Fruit fly (Drosophila melanogaster): ENCODE data around the gene CG11537.
A peak's percentile ranks its signal among the peaks of the same experiment; 100 is the strongest.

Gene CG11537

dm6 chr3L:3149060-3149872, 6.0 kb upstream of the CG11537 start (continued):
- TF ChIP-seq CG14441 (GFP tag; IDR thresholded peaks at IDR 0.05) = peak; percentile 27; the same call in 1 of the 2 replicates
- TF ChIP-seq CG9932 (GFP tag; IDR thresholded peaks at IDR 0.05) = peak; percentile 13; the same call in 1 of the 2 replicates
- no peak for TF ChIP-seq MTF-1 (GFP tag; optimal IDR thresholded peaks at IDR 0.05; ENCODE audit: borderline replicate concordance)
- peak; percentile 73; the same call in 2 of the 3 replicates for TF ChIP-seq CG34422 (GFP tag; IDR thresholded peaks at IDR 0.05)
- peak; percentile 82 for TF ChIP-seq CG17385 (GFP tag; optimal IDR thresholded peaks at IDR 0.05)
- TF ChIP-seq Lim3 (GFP tag; IDR thresholded peaks at IDR 0.05) = no peak
- TF ChIP-seq Blimp-1 (GFP tag; optimal IDR thresholded peaks at IDR 0.05) = no peak
- TF ChIP-seq Pdp1 (GFP tag; optimal IDR thresholded peaks at IDR 0.05) = peak in 1 of 2 experiments; percentile 100
- TF ChIP-seq Dbx (GFP tag; IDR thresholded peaks at IDR 0.05) = peak; percentile 33; the same call in 1 of the 3 replicates
- TF ChIP-seq vvl (GFP tag; IDR thresholded peaks at IDR 0.05) = peak; percentile 33; the same call in 1 of the 2 replicates
- TF ChIP-seq caup (GFP tag; optimal IDR thresholded peaks at IDR 0.05; ENCODE audit: severe bottlenecking) = peak; percentile 8
- TF ChIP-seq CG16815 (GFP tag; optimal IDR thresholded peaks at IDR 0.05) = no peak
- no peak for TF ChIP-seq CG31365 (tag; optimal IDR thresholded peaks at IDR 0.05)
- TF ChIP-seq CG1603 (tag; optimal IDR thresholded peaks at IDR 0.05) = no peak
- TF ChIP-seq chinmo (GFP tag; IDR thresholded peaks at IDR 0.05; ENCODE audit: partially characterized antibody) = peak; percentile 69; the same call in 2 of the 4 replicates
- TF ChIP-seq unc-4 (GFP tag; IDR thresholded peaks at IDR 0.05; ENCODE audit: partially characterized antibody) = peak; percentile 42
- peak; percentile 98 for TF ChIP-seq ftz-f1 (GFP tag; optimal IDR thresholded peaks at IDR 0.05)
- no peak for TF ChIP-seq Bdp1 (GFP tag; optimal IDR thresholded peaks at IDR 0.05)
- TF ChIP-seq D19A (tag; optimal IDR thresholded peaks at IDR 0.05) = no peak
- 0 out of 3 replicates have a peak, but pooled peaks have one; percentile 37 for TF ChIP-seq Aef1 (GFP tag; IDR thresholded peaks at IDR 0.05)
- no peak for TF ChIP-seq Oli (tag; optimal IDR thresholded peaks at IDR 0.05)
- no peak for TF ChIP-seq crp (GFP tag; optimal IDR thresholded peaks at IDR 0.05)
- no peak for TF ChIP-seq corto (GFP tag; optimal IDR thresholded peaks at IDR 0.05)
- no peak for TF ChIP-seq ase (GFP tag; IDR thresholded peaks at IDR 0.05)
- TF ChIP-seq CG12391 (tag; optimal IDR thresholded peaks at IDR 0.05) = no peak
- TF ChIP-seq Antp (GFP tag; optimal IDR thresholded peaks at IDR 0.05) = no peak
- no peak for TF ChIP-seq wor (GFP tag; IDR thresholded peaks at IDR 0.05)
- TF ChIP-seq CG10959 (GFP tag; IDR thresholded peaks at IDR 0.05) = no peak
- TF ChIP-seq CG13287 (GFP tag; IDR thresholded peaks at IDR 0.05; ENCODE audit: partially characterized antibody) = peak; percentile 46; the same call in 1 of the 2 replicates
- TF ChIP-seq so (GFP tag; IDR thresholded peaks at IDR 0.05) = peak; percentile 65; the same call in 2 of the 3 replicates
- no peak for TF ChIP-seq CG3407 (GFP tag; optimal IDR thresholded peaks at IDR 0.05)
- TF ChIP-seq CG17568 (GFP tag; optimal IDR thresholded peaks at IDR 0.05) = no peak
- TF ChIP-seq gro (GFP tag; optimal IDR thresholded peaks at IDR 0.05) = peak; percentile 44
- TF ChIP-seq Sry-β (GFP tag; optimal IDR thresholded peaks at IDR 0.05) = no peak
- TF ChIP-seq onecut (GFP tag; IDR thresholded peaks at IDR 0.05) = peak; percentile 34
- peak; percentile 54 for TF ChIP-seq CHES-1-like (GFP tag; optimal IDR thresholded peaks at IDR 0.05)
- no peak for TF ChIP-seq stc (GFP tag; IDR thresholded peaks at IDR 0.05)
- peak; percentile 25 for TF ChIP-seq nom (GFP tag; optimal IDR thresholded peaks at IDR 0.05)
- TF ChIP-seq sob (GFP tag; IDR thresholded peaks at IDR 0.05) = peak; percentile 44; the same call in 1 of the 2 replicates
- peak; percentile 16 for TF ChIP-seq CG8924 (tag; optimal IDR thresholded peaks at IDR 0.05)
- peak; percentile 86 for TF ChIP-seq rib (GFP tag; IDR thresholded peaks at IDR 0.05)
- peak; percentile 72 for TF ChIP-seq CG13624 (GFP tag; optimal IDR thresholded peaks at IDR 0.05)
- TF ChIP-seq sens-2 (GFP tag; IDR thresholded peaks at IDR 0.05) = no peak
- TF ChIP-seq CG1024 (GFP tag; IDR thresholded peaks at IDR 0.05) = no peak
- TF ChIP-seq Six4 (GFP tag; optimal IDR thresholded peaks at IDR 0.05) = no peak
- TF ChIP-seq CG15479 (GFP tag; optimal IDR thresholded peaks at IDR 0.05) = peak; percentile 6
- peak; percentile 96 for TF ChIP-seq CG34376 (GFP tag; optimal IDR thresholded peaks at IDR 0.05)
- TF ChIP-seq CG2202 (tag; optimal IDR thresholded peaks at IDR 0.05) = no peak

Measured in whole organism, embryonic.